Worm (Caenorhabditis elegans) whole organism, midembryonic: Measurements from ENCODE around the gene meg-2.

Experiments
- T22C8.4 ChIP-seq: fragments of 200-800 bp; sonication (Bioruptor generic); IDR thresholded peaks from 2 replicates; pipeline ENCODE4 v1.3.6; 2022; ENCODE audit warnings: missing genetic modification characterization, missing compliant biosample characterization
- cog-1 ChIP-seq: sonication (generic microtip); optimal IDR thresholded peaks from 2 replicates; lab custom pipeline; 2016; ENCODE audit warnings: missing genetic modification characterization, missing compliant biosample characterization
- flt-1 ChIP-seq: fragments of 200-800 bp; sonication (Bioruptor generic); IDR thresholded peaks from 2 replicates; pipeline ENCODE4 v1.3.6; 2022; ENCODE audit warnings: missing genetic modification characterization, missing compliant biosample characterization
- klf-2 ChIP-seq: fragments of 200-800 bp; sonication (Bioruptor generic); conservative IDR thresholded peaks from 2 replicates; pipeline ENCODE4 v1.3.6; 2022; ENCODE audit warnings: missing genetic modification reagents, missing genetic modification characterization, missing compliant biosample characterization
- med-1 ChIP-seq: sonication (generic microtip); optimal IDR thresholded peaks from 2 replicates; lab custom pipeline; 2017; ENCODE audit warnings: missing genetic modification characterization, mild to moderate bottlenecking, missing compliant biosample characterization, antibody characterized with exemption, missing genetic modification reagents; ENCODE audit not compliant: insufficient read depth
- ref-1 ChIP-seq: fragments of 200-800 bp; sonication (Bioruptor generic); conservative IDR thresholded peaks from 2 replicates; pipeline ENCODE4 v1.3.6; 2022; ENCODE audit warnings: missing genetic modification reagents, missing genetic modification characterization, missing compliant biosample characterization
- tab-1 ChIP-seq: fragments of 200-800 bp; sonication (Bioruptor generic); IDR thresholded peaks from 2 replicates; pipeline ENCODE4 v1.3.6; 2022; ENCODE audit warnings: missing genetic modification characterization, missing compliant biosample characterization
- ztf-23 ChIP-seq: fragments of 200-800 bp; sonication (Bioruptor generic); IDR thresholded peaks from 2 replicates; pipeline ENCODE4 v1.3.6; 2022; ENCODE audit warnings: missing genetic modification reagents, missing genetic modification characterization, missing compliant biosample characterization
- ztf-29 ChIP-seq: fragments of 200-800 bp; sonication (Bioruptor generic); IDR thresholded peaks from 2 replicates; pipeline ENCODE4 v1.3.6; 2022; ENCODE audit warnings: missing genetic modification reagents, missing genetic modification characterization, missing compliant biosample characterization

meg-2 gene

ce11 chrX:13941865-13942264 is 15.9 kb upstream of the meg-2 start:
- TF ChIP-seq cog-1 (tag; lab: Kevin White, UChicago) = no peak

DNA sequence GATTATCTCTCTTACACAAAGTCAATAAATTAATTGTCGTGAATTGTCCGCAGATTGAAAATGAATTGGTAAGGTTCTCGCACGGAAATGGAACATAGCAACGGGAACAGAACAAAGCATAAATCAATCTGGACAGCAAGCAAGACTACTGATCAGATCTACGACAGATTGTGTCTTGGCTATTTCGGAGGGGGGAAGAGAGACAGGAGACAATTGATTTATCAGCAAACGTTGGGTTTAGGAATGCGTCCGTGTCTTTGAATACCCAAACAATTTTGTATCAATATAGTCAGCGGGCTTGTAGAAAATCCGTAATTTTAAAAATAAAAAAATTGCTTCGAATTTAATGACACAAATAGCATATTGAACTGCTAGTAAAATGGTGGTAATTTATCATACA is 15.4 kb upstream of the meg-2 start:
- TF ChIP-seq tab-1 (GFP tag; lab: Robert Waterston, UW) (no peak), ztf-29 (GFP tag; lab: Robert Waterston, UW) (no peak), ref-1 (no peak), klf-2 (GFP tag; lab: Robert Waterston, UW) (no peak), ztf-23 (GFP tag; lab: Robert Waterston, UW) (no peak), cog-1 (tag; lab: Kevin White, UChicago) (no peak), med-1 (GFP tag; lab: Kevin White, UChicago) (no peak), flt-1 (GFP tag; lab: Robert Waterston, UW) (no peak), T22C8.4 (GFP tag; lab: Robert Waterston, UW) (no peak)

DNA sequence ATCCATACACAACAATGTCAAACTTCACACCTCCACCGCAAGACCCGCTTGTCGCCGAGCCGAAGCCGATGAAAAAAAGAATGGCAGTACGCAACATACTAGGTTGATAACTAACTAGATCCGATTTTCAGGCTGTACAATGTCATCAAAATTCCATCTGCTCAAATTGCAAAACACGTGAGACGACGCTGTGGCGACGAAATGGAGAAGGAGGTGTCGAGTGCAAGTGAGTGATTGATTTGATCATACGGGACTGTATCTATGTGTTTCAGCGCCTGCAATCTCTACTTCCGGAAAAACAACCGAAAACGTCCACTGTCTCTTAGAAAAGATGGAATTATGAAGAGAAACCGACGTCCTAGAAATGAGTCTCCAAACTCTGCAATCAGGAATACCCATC is 14.4 kb upstream of the meg-2 start:
- no peak for TF ChIP-seq ztf-29 (GFP tag; lab: Robert Waterston, UW)

ce11 chrX:13939388-13939787 is 13.5 kb upstream of the meg-2 start:
- TF ChIP-seq T22C8.4 (GFP tag; lab: Robert Waterston, UW) (no peak), klf-2 (GFP tag; lab: Robert Waterston, UW) (no peak), cog-1 (tag; lab: Kevin White, UChicago) (no peak), med-1 (GFP tag; lab: Kevin White, UChicago) (no peak), flt-1 (GFP tag; lab: Robert Waterston, UW) (no peak), ref-1 (no peak), ztf-29 (GFP tag; lab: Robert Waterston, UW) (no peak), tab-1 (GFP tag; lab: Robert Waterston, UW) (no peak), ztf-23 (GFP tag; lab: Robert Waterston, UW) (no peak)

DNA sequence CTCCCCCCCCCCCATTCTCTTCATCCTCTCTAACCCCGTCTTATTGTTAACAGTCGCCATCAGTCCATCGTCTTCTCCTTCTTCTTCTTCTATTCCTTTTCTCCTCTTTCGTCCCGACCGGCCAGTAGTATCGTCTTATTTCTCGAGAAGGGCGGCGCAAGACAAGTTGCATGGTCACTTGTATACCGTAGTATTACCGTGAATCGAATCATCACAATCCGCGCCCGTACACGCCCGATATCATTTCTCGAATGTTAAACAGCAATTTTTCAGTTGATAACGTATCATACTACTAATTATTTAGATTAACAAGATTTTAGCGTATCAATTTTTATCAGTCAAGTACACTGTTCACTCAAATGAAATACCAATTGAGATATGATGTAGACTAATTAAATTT is 12.0 kb upstream of the meg-2 start:
- no peak for TF ChIP-seq med-1 (GFP tag; lab: Kevin White, UChicago)
- TF ChIP-seq tab-1 (GFP tag; lab: Robert Waterston, UW) = no peak
- no peak for TF ChIP-seq T22C8.4 (GFP tag; lab: Robert Waterston, UW)
- no peak for TF ChIP-seq ref-1
- TF ChIP-seq flt-1 (GFP tag; lab: Robert Waterston, UW) = no peak
- no peak for TF ChIP-seq ztf-23 (GFP tag; lab: Robert Waterston, UW)
- no peak for TF ChIP-seq cog-1 (tag; lab: Kevin White, UChicago)
- TF ChIP-seq ztf-29 (GFP tag; lab: Robert Waterston, UW) = no peak
- TF ChIP-seq klf-2 (GFP tag; lab: Robert Waterston, UW) = no peak

ce11 chrX:13937350-13937749 is 11.4 kb upstream of the meg-2 start:
- TF ChIP-seq flt-1 (GFP tag; lab: Robert Waterston, UW) = no peak
- TF ChIP-seq T22C8.4 (GFP tag; lab: Robert Waterston, UW) = no peak
- TF ChIP-seq cog-1 (tag; lab: Kevin White, UChicago) = no peak
- no peak for TF ChIP-seq klf-2 (GFP tag; lab: Robert Waterston, UW)

DNA sequence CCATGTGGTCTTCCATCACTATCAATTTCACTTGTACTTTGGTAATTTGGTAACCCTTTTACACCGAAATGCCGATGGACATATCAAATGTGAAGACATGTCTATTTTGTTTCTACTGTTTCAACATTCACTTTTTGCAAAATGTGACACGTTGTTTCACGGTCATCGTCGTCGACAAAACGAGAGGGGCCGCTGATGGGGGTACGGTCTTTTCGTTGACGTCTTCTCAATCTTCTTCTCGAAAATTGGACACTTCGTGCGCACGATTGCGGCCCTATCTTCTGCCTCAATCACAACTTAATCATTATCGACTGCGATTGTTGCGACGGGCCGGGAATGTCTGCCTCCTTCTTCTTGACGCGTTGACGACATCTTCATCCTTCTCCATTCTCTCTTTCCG is 10.8 kb upstream of the meg-2 start:
- TF ChIP-seq ref-1 (no peak), klf-2 (GFP tag; lab: Robert Waterston, UW) (no peak), tab-1 (GFP tag; lab: Robert Waterston, UW) (no peak), T22C8.4 (GFP tag; lab: Robert Waterston, UW) (no peak), ztf-29 (GFP tag; lab: Robert Waterston, UW) (no peak), med-1 (GFP tag; lab: Kevin White, UChicago) (no peak), cog-1 (tag; lab: Kevin White, UChicago) (no peak), ztf-23 (GFP tag; lab: Robert Waterston, UW) (no peak), flt-1 (GFP tag; lab: Robert Waterston, UW) (no peak)

- TF ChIP-seq ztf-29 (GFP tag; lab: Robert Waterston, UW) (no peak), flt-1 (GFP tag; lab: Robert Waterston, UW) (no peak), tab-1 (GFP tag; lab: Robert Waterston, UW) (no peak), med-1 (GFP tag; lab: Kevin White, UChicago) (no peak), ztf-23 (GFP tag; lab: Robert Waterston, UW) (no peak), T22C8.4 (GFP tag; lab: Robert Waterston, UW) (no peak)
These were observed 8.6 kb upstream of the meg-2 start, which contains the start of gene elt-3 for ce11 chrX:13934574-13934973. Gene elt-3 (plus strand): TSS chrX:13934874.

DNA sequence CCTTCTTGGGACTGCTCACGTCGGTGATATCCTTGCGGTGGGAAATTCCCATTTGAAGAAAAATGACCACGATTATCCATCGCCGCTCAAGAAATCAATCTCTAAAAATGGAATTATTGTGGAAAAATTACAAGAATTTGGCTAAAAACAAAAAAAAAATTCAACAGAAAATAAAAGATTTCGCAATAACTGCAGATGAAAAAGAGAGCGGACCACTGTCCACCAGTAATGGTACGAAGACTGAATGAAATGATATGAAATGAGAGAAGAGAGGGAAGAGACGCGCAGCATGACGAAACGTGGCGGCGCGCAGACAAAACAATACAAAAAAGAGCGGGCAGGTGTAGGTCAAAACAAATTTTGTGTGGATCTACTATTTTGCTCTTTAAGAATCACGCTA is 3.6 kb upstream of the meg-2 start, which contains the start of gene meg-1:
Gene meg-1, minus strand, starts transcription at position 101 of the 400 bp plus-strand sequence.
- no peak for TF ChIP-seq ztf-29 (GFP tag; lab: Robert Waterston, UW)
- no peak for TF ChIP-seq flt-1 (GFP tag; lab: Robert Waterston, UW)
- no peak for TF ChIP-seq T22C8.4 (GFP tag; lab: Robert Waterston, UW)
- TF ChIP-seq klf-2 (GFP tag; lab: Robert Waterston, UW) = no peak
- TF ChIP-seq ztf-23 (GFP tag; lab: Robert Waterston, UW) = no peak
- TF ChIP-seq cog-1 (tag; lab: Kevin White, UChicago) = no peak
- TF ChIP-seq med-1 (GFP tag; lab: Kevin White, UChicago) = no peak
- no peak for TF ChIP-seq ref-1
- no peak for TF ChIP-seq tab-1 (GFP tag; lab: Robert Waterston, UW)

DNA sequence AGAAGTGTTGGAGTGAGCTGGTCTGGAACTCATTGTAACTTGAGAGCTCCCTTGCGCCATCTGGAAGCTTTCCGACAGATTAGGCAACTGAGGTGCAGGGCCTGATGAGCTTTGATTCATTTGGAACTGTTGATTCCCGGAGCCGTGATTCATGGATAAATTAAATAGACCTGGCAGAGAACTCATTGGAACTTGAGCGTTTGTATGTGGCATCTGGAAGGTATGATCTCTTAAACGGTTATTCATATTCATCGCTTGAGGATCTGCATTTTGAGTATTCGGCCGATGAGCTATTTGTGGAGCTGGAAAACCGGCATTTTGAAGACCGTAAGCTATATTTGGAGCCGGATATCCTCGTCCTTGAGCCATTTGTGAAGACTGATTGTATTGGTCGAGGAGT is 2.6 kb upstream of the meg-2 start:
- TF ChIP-seq med-1 (GFP tag; lab: Kevin White, UChicago) (no peak), ztf-29 (GFP tag; lab: Robert Waterston, UW) (no peak), cog-1 (tag; lab: Kevin White, UChicago) (no peak), T22C8.4 (GFP tag; lab: Robert Waterston, UW) (no peak), ztf-23 (GFP tag; lab: Robert Waterston, UW) (no peak), tab-1 (GFP tag; lab: Robert Waterston, UW) (no peak), ref-1 (no peak), flt-1 (GFP tag; lab: Robert Waterston, UW) (no peak), klf-2 (GFP tag; lab: Robert Waterston, UW) (no peak)
